Fruit fly (Drosophila melanogaster) whole organism, embryonic: Measurements from ENCODE around the gene dpr9.

Experiments used
- B-H2 ChIP-seq: fragments of 200-800 bp; sonication (Bioruptor generic); optimal IDR thresholded peaks from 2 replicates; lab custom pipeline; 2018; ENCODE audit warnings: missing biosample characterization, mild to moderate bottlenecking, missing genetic modification characterization
- BtbVII ChIP-seq: fragments of 200-800 bp; sonication (Bioruptor generic); optimal IDR thresholded peaks from 3 replicates; lab custom pipeline; 2017; ENCODE audit warnings: missing biosample characterization, mild to moderate bottlenecking, missing genetic modification characterization
- CG10543 ChIP-seq: fragments of 200-800 bp; sonication (Bioruptor generic); optimal IDR thresholded peaks from 3 replicates; lab custom pipeline; 2017; ENCODE audit warnings: missing biosample characterization, mild to moderate bottlenecking, missing genetic modification characterization, moderate library complexity
- CG10979 ChIP-seq: fragments of 200-800 bp; sonication (Bioruptor generic); optimal IDR thresholded peaks from 2 replicates; lab custom pipeline; 2018; ENCODE audit warnings: missing biosample characterization, mild to moderate bottlenecking, missing genetic modification characterization, moderate library complexity
- CG11093 ChIP-seq: fragments of 200-800 bp; sonication (Bioruptor generic); IDR thresholded peaks from 3 replicates; pipeline ENCODE4 v1.3.6; 2022; ENCODE audit warnings: missing biosample characterization, missing genetic modification characterization
- CG12071 ChIP-seq: fragments of 200-800 bp; sonication (Bioruptor generic); optimal IDR thresholded peaks from 3 replicates; lab custom pipeline; 2018; ENCODE audit warnings: missing biosample characterization, mild to moderate bottlenecking, missing genetic modification characterization
- CG12236 ChIP-seq: fragments of 200-800 bp; sonication (Bioruptor generic); optimal IDR thresholded peaks from 2 replicates; lab custom pipeline; 2016; ENCODE audit warnings: missing biosample characterization, missing genetic modification characterization
- CG13123 ChIP-seq: fragments of 200-800 bp; sonication (Bioruptor generic); optimal IDR thresholded peaks from 2 replicates; lab custom pipeline; 2016; ENCODE audit warnings: missing biosample characterization, missing genetic modification characterization
- CG13287 ChIP-seq: fragments of 200-800 bp; sonication (Bioruptor generic); IDR thresholded peaks from 2 replicates; pipeline ENCODE4 v1.3.6; 2022; ENCODE audit warnings: missing biosample characterization, missing genetic modification characterization; ENCODE audit not compliant: partially characterized antibody
- CG15696 ChIP-seq: fragments of 200-800 bp; sonication (Bioruptor generic); optimal IDR thresholded peaks from 2 replicates; lab custom pipeline; 2019; ENCODE audit warnings: missing biosample characterization, mild to moderate bottlenecking, missing genetic modification characterization, moderate library complexity
- CG17802 ChIP-seq: fragments of 200-800 bp; sonication (Bioruptor generic); optimal IDR thresholded peaks from 2 replicates; lab custom pipeline; 2018; ENCODE audit warnings: missing biosample characterization, mild to moderate bottlenecking, missing genetic modification characterization, moderate library complexity
- CG18262 ChIP-seq: fragments of 200-800 bp; optimal IDR thresholded peaks from 3 replicates; lab custom pipeline; 2019; ENCODE audit warnings: missing biosample characterization, mild to moderate bottlenecking, missing genetic modification characterization, moderate library complexity
- CG1832 ChIP-seq: fragments of 200-800 bp; sonication (Bioruptor generic); optimal IDR thresholded peaks from 2 replicates; lab custom pipeline; 2017; ENCODE audit warnings: missing biosample characterization, mild to moderate bottlenecking, missing genetic modification characterization, inconsistent platforms
- CG3065 ChIP-seq: fragments of 200-800 bp; sonication (Bioruptor generic); optimal IDR thresholded peaks from 2 replicates; lab custom pipeline; 2016; ENCODE audit warnings: missing biosample characterization, missing genetic modification characterization
- CG43689 ChIP-seq: fragments of 200-800 bp; sonication (Bioruptor generic); IDR thresholded peaks from 2 replicates; pipeline ENCODE4 v1.3.6; 2022; ENCODE audit warnings: missing biosample characterization, missing genetic modification characterization
- CG4707 ChIP-seq: fragments of 200-800 bp; sonication (Bioruptor generic); optimal IDR thresholded peaks from 2 replicates; lab custom pipeline; 2018; ENCODE audit warnings: missing biosample characterization, mild to moderate bottlenecking, missing genetic modification characterization, moderate library complexity
- CG6272 ChIP-seq: fragments of 200-800 bp; sonication (Bioruptor generic); IDR thresholded peaks from 2 replicates; pipeline ENCODE4 v1.3.6; 2022; ENCODE audit warnings: missing biosample characterization, missing genetic modification characterization
- CG8281 ChIP-seq: fragments of 200-800 bp; sonication (Bioruptor generic); optimal IDR thresholded peaks from 2 replicates; lab custom pipeline; 2018; ENCODE audit warnings: missing biosample characterization, mild to moderate bottlenecking, missing genetic modification characterization, moderate library complexity
- CG8388 ChIP-seq: fragments of 200-800 bp; sonication (Bioruptor generic); optimal IDR thresholded peaks from 2 replicates; lab custom pipeline; 2019; ENCODE audit warnings: missing biosample characterization, mild to moderate bottlenecking, missing genetic modification characterization, moderate library complexity
- CG9215 ChIP-seq: fragments of 200-800 bp; sonication (Bioruptor generic); IDR thresholded peaks from 2 replicates; pipeline ENCODE4 v1.3.6; 2022; ENCODE audit warnings: missing biosample characterization, missing genetic modification characterization
- CG9437 ChIP-seq: fragments of 200-800 bp; sonication (Bioruptor generic); optimal IDR thresholded peaks from 2 replicates; lab custom pipeline; 2018; ENCODE audit warnings: missing biosample characterization, mild to moderate bottlenecking, missing genetic modification characterization
- CoRest ChIP-seq: fragments of 200-800 bp; sonication (Bioruptor generic); optimal IDR thresholded peaks from 3 replicates; lab custom pipeline; 2018; ENCODE audit warnings: missing biosample characterization, mild to moderate bottlenecking, missing genetic modification characterization, moderate library complexity
- Dad ChIP-seq: fragments of 200-800 bp; sonication (Bioruptor generic); optimal IDR thresholded peaks from 3 replicates; lab custom pipeline; 2016; ENCODE audit warnings: missing biosample characterization, missing genetic modification characterization
- Deaf1 ChIP-seq: fragments of 200-800 bp; optimal IDR thresholded peaks from 3 replicates; lab custom pipeline; 2019; ENCODE audit warnings: missing biosample characterization, mild to moderate bottlenecking, missing genetic modification characterization, moderate library complexity
- HHEX ChIP-seq: fragments of 200-800 bp; sonication (Bioruptor generic); optimal IDR thresholded peaks from 3 replicates; lab custom pipeline; 2017; ENCODE audit warnings: missing biosample characterization, mild to moderate bottlenecking, missing genetic modification characterization, missing genetic modification reagents
- HLH54F ChIP-seq: fragments of 200-800 bp; sonication (Bioruptor generic); optimal IDR thresholded peaks from 3 replicates; lab custom pipeline; 2016; ENCODE audit warnings: missing biosample characterization, missing genetic modification characterization
- Meics ChIP-seq: fragments of 200-800 bp; sonication (Bioruptor generic); optimal IDR thresholded peaks from 2 replicates; lab custom pipeline; 2017; ENCODE audit warnings: missing biosample characterization, mild to moderate bottlenecking, missing genetic modification characterization
- Oli ChIP-seq: fragments of 200-800 bp; sonication (Bioruptor generic); optimal IDR thresholded peaks from 2 replicates; lab custom pipeline; 2018; ENCODE audit warnings: missing biosample characterization, mild to moderate bottlenecking, missing genetic modification characterization, moderate library complexity
- Six4 ChIP-seq: fragments of 200-800 bp; sonication (Bioruptor generic); optimal IDR thresholded peaks from 2 replicates; lab custom pipeline; 2016; ENCODE audit warnings: missing biosample characterization, missing genetic modification characterization
- TFAM ChIP-seq: fragments of 200-800 bp; sonication (Bioruptor generic); optimal IDR thresholded peaks from 2 replicates; lab custom pipeline; 2017; ENCODE audit warnings: missing biosample characterization, missing genetic modification characterization, inconsistent platforms
- bsh ChIP-seq, 2 experiments: fragments of 200-800 bp; sonication (Bioruptor generic); optimal IDR thresholded peaks; 2 replicates each; lab custom pipeline; 2017 to 2018; ENCODE audit warnings: mild to moderate bottlenecking in 2 of 2, missing biosample characterization in 2 of 2, missing genetic modification characterization in 2 of 2, moderate library complexity in 1 of 2
- caup ChIP-seq: fragments of 200-800 bp; sonication (Bioruptor generic); optimal IDR thresholded peaks from 3 replicates; lab custom pipeline; 2017; ENCODE audit warnings: missing biosample characterization, mild to moderate bottlenecking, missing genetic modification characterization, moderate library complexity; ENCODE audit not compliant: severe bottlenecking
- ci ChIP-seq: fragments of 200-800 bp; sonication (Bioruptor generic); IDR thresholded peaks from 3 replicates; pipeline ENCODE4 v1.3.6; 2022; ENCODE audit warnings: missing biosample characterization, missing genetic modification characterization
- crc ChIP-seq: fragments of 200-800 bp; sonication (Bioruptor generic); optimal IDR thresholded peaks from 2 replicates; lab custom pipeline; 2016; ENCODE audit warnings: missing biosample characterization, missing genetic modification characterization
- crol ChIP-seq: fragments of 200-800 bp; sonication (Bioruptor generic); IDR thresholded peaks from 2 replicates; pipeline ENCODE4 v1.3.6; 2022; ENCODE audit warnings: missing biosample characterization, missing genetic modification characterization
- dimm ChIP-seq: fragments of 200-800 bp; sonication (Bioruptor generic); IDR thresholded peaks from 2 replicates; pipeline ENCODE4 v1.3.6; 2022; ENCODE audit warnings: missing biosample characterization, missing genetic modification characterization
- dmrt11E ChIP-seq: fragments of 200-800 bp; sonication (Bioruptor generic); optimal IDR thresholded peaks from 3 replicates; lab custom pipeline; 2018; ENCODE audit warnings: missing biosample characterization, mild to moderate bottlenecking, missing genetic modification characterization, moderate library complexity
- dmrt99B ChIP-seq: fragments of 200-800 bp; sonication (Bioruptor generic); optimal IDR thresholded peaks from 2 replicates; lab custom pipeline; 2018; ENCODE audit warnings: missing biosample characterization, mild to moderate bottlenecking, missing genetic modification characterization, moderate library complexity
- gem ChIP-seq: fragments of 200-800 bp; sonication (Bioruptor generic); optimal IDR thresholded peaks from 2 replicates; lab custom pipeline; 2019; ENCODE audit warnings: missing biosample characterization, mild to moderate bottlenecking, missing genetic modification characterization, moderate library complexity
- gfzf ChIP-seq: fragments of 200-800 bp; sonication (Bioruptor generic); optimal IDR thresholded peaks from 2 replicates; lab custom pipeline; 2016; ENCODE audit warnings: missing biosample characterization, mild to moderate bottlenecking, missing genetic modification characterization, moderate library complexity
- hth ChIP-seq: fragments of >200 bp; optimal IDR thresholded peaks from 2 replicates; lab custom pipeline; 2017; ENCODE audit warnings: inconsistent platforms
- jigr1 ChIP-seq: fragments of 200-800 bp; sonication (Bioruptor generic); IDR thresholded peaks from 3 replicates; pipeline ENCODE4 v1.3.6; 2022; ENCODE audit warnings: missing biosample characterization, missing genetic modification characterization
- lbe ChIP-seq: fragments of 200-800 bp; sonication (Bioruptor generic); optimal IDR thresholded peaks from 2 replicates; lab custom pipeline; 2016; ENCODE audit warnings: missing biosample characterization, mild to moderate bottlenecking, missing genetic modification characterization
- lola ChIP-seq, 3 experiments: fragments of >200 bp in 2 of 3; fragments of 200-800 bp in 1 of 3; sonication (Bioruptor generic) in 1 of 3; optimal IDR thresholded peaks; 2 replicates each; lab custom pipeline; 2017 to 2019; ENCODE audit warnings: missing biosample characterization in 3 of 3, missing genetic modification characterization in 3 of 3, mild to moderate bottlenecking in 1 of 3, moderate library complexity in 1 of 3
- sens ChIP-seq: fragments of 200-800 bp; sonication (Bioruptor generic); peaks from one replicate; lab custom pipeline; 2016; ENCODE audit warnings: missing biosample characterization, missing genetic modification characterization
- toy ChIP-seq: fragments of 200-800 bp; sonication (Bioruptor generic); IDR thresholded peaks from 2 replicates; pipeline ENCODE4 v1.3.6; 2022; ENCODE audit warnings: missing biosample characterization, missing genetic modification characterization
- twi ChIP-seq: fragments of 200-800 bp; optimal IDR thresholded peaks from 2 replicates; lab custom pipeline; 2019; ENCODE audit warnings: missing biosample characterization, mild to moderate bottlenecking, missing genetic modification characterization, moderate library complexity
- zen ChIP-seq: fragments of 200-800 bp; sonication (Bioruptor generic); optimal IDR thresholded peaks from 3 replicates; lab custom pipeline; 2018; ENCODE audit warnings: missing biosample characterization, mild to moderate bottlenecking, missing genetic modification characterization, moderate library complexity
- zf30C ChIP-seq: fragments of 200-800 bp; sonication (Bioruptor generic); optimal IDR thresholded peaks from 3 replicates; lab custom pipeline; 2018; ENCODE audit warnings: missing biosample characterization, mild to moderate bottlenecking, missing genetic modification characterization
- zfh1 ChIP-seq: fragments of 200-800 bp; sonication (Bioruptor generic); IDR thresholded peaks from 3 replicates; pipeline ENCODE4 v1.3.6; 2022; ENCODE audit warnings: missing biosample characterization, missing genetic modification characterization
- zfh2 ChIP-seq: fragments of 200-800 bp; sonication (Bioruptor generic); optimal IDR thresholded peaks from 2 replicates; lab custom pipeline; 2016; ENCODE audit warnings: missing biosample characterization, missing genetic modification characterization

Gene dpr9

dm6 chr3R:15092351-15092750 lies 15.3 kb upstream of the dpr9 start (continued):
- no peak for TF ChIP-seq CG3065 (GFP tag; lab: Kevin White, UChicago)
- TF ChIP-seq dimm, result no peak
- TF ChIP-seq twi, result no peak
- no peak for TF ChIP-seq HLH54F
- no peak for TF ChIP-seq Six4
- no peak for TF ChIP-seq toy (GFP tag; lab: Robert Waterston, UW)
- peak; percentile 32 for TF ChIP-seq dmrt99B (tag; lab: Kevin White, UChicago)
- no peak for TF ChIP-seq TFAM (GFP tag; lab: Kevin White, UChicago)
- no peak for TF ChIP-seq Dad (GFP tag; lab: Kevin White, UChicago)
- no peak for TF ChIP-seq caup (GFP tag; lab: Kevin White, UChicago)
- no peak for TF ChIP-seq B-H2 (GFP tag; lab: Kevin White, UChicago)
- TF ChIP-seq lola (GFP tag; optimal IDR thresholded peaks at IDR 0.05; lab: Kevin White, UChicago), result peak in 1 of 3 experiments; percentile 33
- TF ChIP-seq CG13123 (GFP tag; lab: Kevin White, UChicago), result no peak
- no peak for TF ChIP-seq crc (GFP tag; lab: Kevin White, UChicago)
- no peak for TF ChIP-seq CG6272 (GFP tag; lab: Robert Waterston, UW)
- no peak for TF ChIP-seq CG12071 (GFP tag; lab: Kevin White, UChicago)
- TF ChIP-seq Oli, result peak; percentile 6
- TF ChIP-seq CG43689 (GFP tag; lab: Robert Waterston, UW), result no peak
- TF ChIP-seq CG18262 (tag; lab: Kevin White, UChicago), result peak; percentile 54
- TF ChIP-seq CG8388 (GFP tag; lab: Kevin White, UChicago), result peak; percentile 3
- TF ChIP-seq HHEX (GFP tag; lab: Kevin White, UChicago), result no peak
- TF ChIP-seq zen, result no peak
- no peak for TF ChIP-seq CG15696
- no peak for TF ChIP-seq CG4707 (GFP tag; lab: Kevin White, UChicago)
- TF ChIP-seq ci, result no peak; the same call in 2 of the 3 replicates
- TF ChIP-seq zfh2 (GFP tag; lab: Kevin White, UChicago), result no peak
- TF ChIP-seq CG1832 (GFP tag; lab: Kevin White, UChicago), result no peak
- no peak for TF ChIP-seq CG13287
- no peak for TF ChIP-seq CG12236 (GFP tag; lab: Kevin White, UChicago)
- TF ChIP-seq bsh (GFP tag; optimal IDR thresholded peaks at IDR 0.05; lab: Kevin White, UChicago), result peak; percentile 26 to 34
- no peak for TF ChIP-seq CG10543
- peak; percentile 26 for TF ChIP-seq zf30C (GFP tag; lab: Kevin White, UChicago)
- TF ChIP-seq CG17802 (tag; lab: Kevin White, UChicago), result no peak
- TF ChIP-seq crol (GFP tag; lab: Robert Waterston, UW), result no peak
- peak; percentile 31 for TF ChIP-seq CoRest (tag; lab: Kevin White, UChicago)
- no peak for TF ChIP-seq CG9437 (GFP tag; lab: Kevin White, UChicago)
- TF ChIP-seq BtbVII (GFP tag; lab: Kevin White, UChicago), result no peak
- peak; percentile 46 for TF ChIP-seq lbe (GFP tag; lab: Kevin White, UChicago)
- TF ChIP-seq gem (tag; lab: Kevin White, UChicago), result peak; percentile 41
- no peak for TF ChIP-seq CG8281
- no peak for TF ChIP-seq hth (lab: Kevin White, UChicago)
- no peak for TF ChIP-seq Meics (GFP tag; lab: Kevin White, UChicago)
- peak; percentile 40 for TF ChIP-seq CG10979 (tag; lab: Kevin White, UChicago)
- no peak for TF ChIP-seq jigr1 (GFP tag; lab: Robert Waterston, UW)
- TF ChIP-seq sens, result peak; percentile 86
- TF ChIP-seq CG11093, result no peak
- no peak for TF ChIP-seq gfzf (GFP tag; lab: Kevin White, UChicago)
- no peak for TF ChIP-seq zfh1 (GFP tag; lab: Robert Waterston, UW)
- peak; percentile 9 for TF ChIP-seq dmrt11E (tag; lab: Kevin White, UChicago)
- TF ChIP-seq Deaf1 (tag; lab: Kevin White, UChicago), result no peak
- no peak for TF ChIP-seq CG9215 (GFP tag; lab: Robert Waterston, UW)
